Fruit fly (Drosophila melanogaster) whole organism: Measurements from ENCODE around the gene CG32806.

Source experiments
- CG8478 ChIP-seq: fragments of >200 bp; optimal IDR thresholded peaks from 2 replicates; lab custom pipeline; 2018; ENCODE audit warnings: inconsistent platforms
- Dll ChIP-seq: fragments of >200 bp; optimal IDR thresholded peaks from 2 replicates; lab custom pipeline; 2017
- EcR ChIP-seq, 2 experiments: fragments of >200 bp; optimal IDR thresholded peaks; 2 replicates each; lab custom pipeline; 2017; ENCODE audit warnings: missing biosample characterization in 2 of 2, missing genetic modification characterization in 2 of 2, missing genetic modification reagents in 2 of 2
- pan ChIP-seq: fragments of >200 bp; optimal IDR thresholded peaks from 2 replicates; lab custom pipeline; 2017
- psq ChIP-seq: fragments of >200 bp; optimal IDR thresholded peaks from 2 replicates; lab custom pipeline; 2017
- usp ChIP-seq: fragments of >200 bp; optimal IDR thresholded peaks from 2 replicates; lab custom pipeline; 2017; ENCODE audit warnings: missing biosample characterization, missing genetic modification characterization, mixed read lengths

Gene CG32806

dm6 chrX:1789266-1789665 lies at the start of gene CG32806:
TSS of gene CG32806 (plus strand) at chrX:1789566.
- TF ChIP-seq Dll (lab: Kevin White, UChicago), result no peak
- no peak for TF ChIP-seq EcR (GFP tag; optimal IDR thresholded peaks at IDR 0.05; lab: Kevin White, UChicago)
- TF ChIP-seq usp (GFP tag; lab: Kevin White, UChicago), result no peak
- TF ChIP-seq psq, result no peak
- TF ChIP-seq CG8478 (lab: Kevin White, UChicago), result no peak
- TF ChIP-seq pan (lab: Kevin White, UChicago), result no peak

- TF ChIP-seq CG8478 (lab: Kevin White, UChicago), result no peak
- TF ChIP-seq Dll (lab: Kevin White, UChicago), result no peak
- no peak for TF ChIP-seq EcR (GFP tag; optimal IDR thresholded peaks at IDR 0.05; lab: Kevin White, UChicago)
- no peak for TF ChIP-seq pan (lab: Kevin White, UChicago)
- TF ChIP-seq psq, result no peak
- no peak for TF ChIP-seq usp (GFP tag; lab: Kevin White, UChicago)
Observed at dm6 chrX:1753938-1754566, 35.3 kb upstream of the CG32806 start, which contains the start of gene Scgdelta. TSS of gene Scgdelta (minus strand) at chrX:1754065.

dm6 chrX:1772626-1773025 lies 16.7 kb upstream of the CG32806 start:
- TF ChIP-seq EcR (GFP tag; optimal IDR thresholded peaks at IDR 0.05; lab: Kevin White, UChicago) (no peak), psq (no peak), pan (lab: Kevin White, UChicago) (no peak), CG8478 (lab: Kevin White, UChicago) (no peak), Dll (lab: Kevin White, UChicago) (no peak), usp (GFP tag; lab: Kevin White, UChicago) (no peak)

- TF ChIP-seq pan (lab: Kevin White, UChicago), result no peak
- TF ChIP-seq CG8478 (lab: Kevin White, UChicago), result no peak
- no peak for TF ChIP-seq usp (GFP tag; lab: Kevin White, UChicago)
- TF ChIP-seq EcR (GFP tag; optimal IDR thresholded peaks at IDR 0.05; lab: Kevin White, UChicago), result no peak
- TF ChIP-seq Dll (lab: Kevin White, UChicago), result no peak
- no peak for TF ChIP-seq psq
Observed at dm6 chrX:1773532-1774346, 15.6 kb upstream of the CG32806 start, which contains the start of the genes prage and Adar. TSS of gene prage (plus strand) at chrX:1773719. TSS of gene Adar (plus strand) at chrX:1773725.

dm6 chrX:1774347-1774829 lies 15.0 kb upstream of the CG32806 start:
- TF ChIP-seq pan (lab: Kevin White, UChicago) (no peak), Dll (lab: Kevin White, UChicago) (no peak), usp (GFP tag; lab: Kevin White, UChicago) (no peak), psq (no peak), CG8478 (lab: Kevin White, UChicago) (no peak), EcR (GFP tag; optimal IDR thresholded peaks at IDR 0.05; lab: Kevin White, UChicago) (no peak)

dm6 chrX:1793793-1794358 lies 4.5 kb downstream of the CG32806 start:
- TF ChIP-seq Dll (lab: Kevin White, UChicago) (no peak), CG8478 (lab: Kevin White, UChicago) (no peak), psq (no peak), EcR (GFP tag; optimal IDR thresholded peaks at IDR 0.05; lab: Kevin White, UChicago) (no peak), usp (GFP tag; lab: Kevin White, UChicago) (no peak), pan (lab: Kevin White, UChicago) (no peak)

dm6 chrX:1811173-1811572 lies 21.8 kb downstream of the CG32806 start:
- TF ChIP-seq CG8478 (lab: Kevin White, UChicago), result no peak
- no peak for TF ChIP-seq pan (lab: Kevin White, UChicago)
- no peak for TF ChIP-seq Dll (lab: Kevin White, UChicago)
- no peak for TF ChIP-seq psq
- TF ChIP-seq usp (GFP tag; lab: Kevin White, UChicago), result no peak
- no peak for TF ChIP-seq EcR (GFP tag; optimal IDR thresholded peaks at IDR 0.05; lab: Kevin White, UChicago)

- TF ChIP-seq Dll (lab: Kevin White, UChicago) (no peak), psq (no peak), usp (GFP tag; lab: Kevin White, UChicago) (no peak), pan (lab: Kevin White, UChicago) (no peak), CG8478 (lab: Kevin White, UChicago) (no peak), EcR (GFP tag; optimal IDR thresholded peaks at IDR 0.05; lab: Kevin White, UChicago) (no peak)
Observed at dm6 chrX:1819026-1819425, 29.7 kb downstream of the CG32806 start.

- no peak for TF ChIP-seq CG8478 (lab: Kevin White, UChicago)
- TF ChIP-seq EcR (GFP tag; optimal IDR thresholded peaks at IDR 0.05; lab: Kevin White, UChicago), result no peak
- TF ChIP-seq Dll (lab: Kevin White, UChicago), result no peak
- TF ChIP-seq pan (lab: Kevin White, UChicago), result no peak
- TF ChIP-seq psq, result no peak
- no peak for TF ChIP-seq usp (GFP tag; lab: Kevin White, UChicago)
Observed at dm6 chrX:1820241-1820640, 30.9 kb downstream of the CG32806 start, which contains the start of gene CG14810. TSS of gene CG14810 (minus strand) at chrX:1820341.

dm6 chrX:1821039-1821438 lies 31.7 kb downstream of the CG32806 start:
- no peak for TF ChIP-seq EcR (GFP tag; optimal IDR thresholded peaks at IDR 0.05; lab: Kevin White, UChicago)
- no peak for TF ChIP-seq Dll (lab: Kevin White, UChicago)
- TF ChIP-seq pan (lab: Kevin White, UChicago), result no peak
- no peak for TF ChIP-seq CG8478 (lab: Kevin White, UChicago)
- no peak for TF ChIP-seq usp (GFP tag; lab: Kevin White, UChicago)
- TF ChIP-seq psq, result no peak

dm6 chrX:1822281-1822680 lies 32.9 kb downstream of the CG32806 start, which contains the start of gene CG14811:
TSS of gene CG14811 (minus strand) at chrX:1822381.
- TF ChIP-seq EcR (GFP tag; optimal IDR thresholded peaks at IDR 0.05; lab: Kevin White, UChicago), result no peak
- no peak for TF ChIP-seq Dll (lab: Kevin White, UChicago)
- TF ChIP-seq pan (lab: Kevin White, UChicago), result no peak
- no peak for TF ChIP-seq usp (GFP tag; lab: Kevin White, UChicago)
- no peak for TF ChIP-seq CG8478 (lab: Kevin White, UChicago)
- TF ChIP-seq psq, result no peak
